Worm (Caenorhabditis elegans) whole organism, young adult: ENCODE data around the gene ver-4.

Source experiments
- C17E4.6 ChIP-seq: fragments of 200-800 bp; sonication (Bioruptor generic); IDR thresholded peaks from 2 replicates; pipeline ENCODE4 v1.3.6; 2022; ENCODE audit warnings: missing genetic modification reagents, missing genetic modification characterization, missing compliant biosample characterization
- K11D2.4 ChIP-seq: fragments of 200-800 bp; sonication (Bioruptor generic); IDR thresholded peaks from 2 replicates; pipeline ENCODE4 v1.3.6; 2022; ENCODE audit warnings: missing genetic modification reagents, missing genetic modification characterization, missing compliant biosample characterization
- T26A5.8 ChIP-seq: sonication (generic microtip); optimal IDR thresholded peaks from 2 replicates; lab custom pipeline; 2016; ENCODE audit warnings: missing genetic modification characterization, missing compliant biosample characterization
- Y53G8AR.9 ChIP-seq: fragments of 200-800 bp; sonication (Bioruptor generic); conservative IDR thresholded peaks from 2 replicates; pipeline ENCODE4 v1.3.6; 2022; ENCODE audit warnings: missing genetic modification reagents, missing genetic modification characterization, missing compliant biosample characterization
- Y67H2A.10 ChIP-seq: fragments of 200-800 bp; sonication (Bioruptor generic); conservative IDR thresholded peaks from 2 replicates; pipeline ENCODE4 v1.3.6; 2022; ENCODE audit warnings: missing genetic modification reagents, missing genetic modification characterization, missing compliant biosample characterization
- Y95B8A.8 ChIP-seq: fragments of 200-800 bp; sonication (Bioruptor generic); IDR thresholded peaks from 2 replicates; pipeline ENCODE4 v1.3.6; 2022; ENCODE audit warnings: missing genetic modification reagents, missing genetic modification characterization, missing compliant biosample characterization
- ZK185.1 ChIP-seq: sonication (generic microtip); optimal IDR thresholded peaks from 2 replicates; lab custom pipeline; 2016; ENCODE audit warnings: mild to moderate bottlenecking, missing genetic modification characterization, missing compliant biosample characterization; ENCODE audit not compliant: poor library complexity, severe bottlenecking
- akir-1 ChIP-seq: fragments of 200-800 bp; sonication (Bioruptor generic); optimal IDR thresholded peaks from 2 replicates; lab custom pipeline; 2018; ENCODE audit warnings: mild to moderate bottlenecking, missing genetic modification characterization, moderate library complexity, missing compliant biosample characterization
- ama-1 ChIP-seq, 3 experiments: fragments of 150-350 bp in 1 of 3; sonication (generic microtip) in 2 of 3; optimal IDR thresholded peaks; 2 replicates each; lab custom pipeline; 2014 to 2018; ENCODE audit warnings: missing biosample characterization in 2 of 3, missing genetic modification characterization in 2 of 3, missing genetic modification reagents in 2 of 3
- athp-1 ChIP-seq: sonication (generic microtip); optimal IDR thresholded peaks from 2 replicates; lab custom pipeline; 2017; ENCODE audit warnings: mild to moderate bottlenecking, missing genetic modification characterization, missing compliant biosample characterization
- bed-2 ChIP-seq: fragments of 200-800 bp; sonication (Bioruptor generic); IDR thresholded peaks from 2 replicates; pipeline ENCODE4 v1.3.6; 2022; ENCODE audit warnings: missing genetic modification reagents, missing genetic modification characterization, missing compliant biosample characterization
- ceh-27 ChIP-seq: fragments of 200-800 bp; sonication (Bioruptor generic); optimal IDR thresholded peaks from 2 replicates; lab custom pipeline; 2018; ENCODE audit warnings: mild to moderate bottlenecking, missing genetic modification characterization, moderate library complexity, missing compliant biosample characterization
- ceh-40 ChIP-seq: fragments of 200-800 bp; sonication (Bioruptor generic); IDR thresholded peaks from 2 replicates; pipeline ENCODE4 v1.3.6; 2022; ENCODE audit warnings: missing genetic modification characterization, missing compliant biosample characterization
- dox-1 ChIP-seq: fragments of 200-800 bp; sonication (Bioruptor generic); IDR thresholded peaks from 2 replicates; pipeline ENCODE4 v1.3.6; 2022; ENCODE audit warnings: missing genetic modification reagents, missing genetic modification characterization, missing compliant biosample characterization
- dpl-1 ChIP-seq: fragments of 150-350 bp; optimal IDR thresholded peaks from 2 replicates; lab custom pipeline; 2014; ENCODE audit warnings: missing biosample characterization, missing genetic modification reagents, missing genetic modification characterization
- ekl-4 ChIP-seq: fragments of 200-800 bp; sonication (Bioruptor generic); IDR thresholded peaks from 2 replicates; pipeline ENCODE4 v1.3.6; 2022; ENCODE audit warnings: missing genetic modification reagents, missing genetic modification characterization, missing compliant biosample characterization
- hmg-1.2 ChIP-seq: fragments of 200-800 bp; sonication (Bioruptor generic); IDR thresholded peaks from 2 replicates; pipeline ENCODE4 v1.3.6; 2022; ENCODE audit warnings: missing genetic modification reagents, missing genetic modification characterization, missing compliant biosample characterization
- hmg-20 ChIP-seq: fragments of 200-800 bp; sonication (Bioruptor generic); IDR thresholded peaks from 2 replicates; pipeline ENCODE4 v1.3.6; 2022; ENCODE audit warnings: missing genetic modification reagents, missing genetic modification characterization, missing compliant biosample characterization
- let-526 ChIP-seq: fragments of 200-800 bp; sonication (Bioruptor generic); IDR thresholded peaks from 2 replicates; pipeline ENCODE4 v1.3.6; 2022; ENCODE audit warnings: missing genetic modification reagents, missing genetic modification characterization, missing compliant biosample characterization
- lin-26 ChIP-seq: fragments of 200-800 bp; sonication (Bioruptor generic); IDR thresholded peaks from 2 replicates; pipeline ENCODE4 v1.3.6; 2022; ENCODE audit warnings: missing genetic modification reagents, missing genetic modification characterization, missing compliant biosample characterization
- madf-10 ChIP-seq: sonication (generic microtip); optimal IDR thresholded peaks from 2 replicates; lab custom pipeline; 2016; ENCODE audit warnings: mild to moderate bottlenecking, missing genetic modification characterization, missing compliant biosample characterization
- madf-3 ChIP-seq: fragments of 200-800 bp; sonication (Bioruptor generic); IDR thresholded peaks from 2 replicates; pipeline ENCODE4 v1.3.6; 2022; ENCODE audit warnings: missing genetic modification reagents, missing genetic modification characterization, missing compliant biosample characterization
- nhr-80 ChIP-seq: sonication (generic microtip); optimal IDR thresholded peaks from 2 replicates; lab custom pipeline; 2016; ENCODE audit warnings: missing genetic modification characterization, missing compliant biosample characterization
- rec-8 ChIP-seq, 2 experiments: sonication (generic microtip); optimal IDR thresholded peaks; 2 replicates each; lab custom pipeline; 2016; ENCODE audit warnings: mild to moderate bottlenecking in 2 of 2, missing genetic modification characterization in 2 of 2, missing genetic modification reagents in 2 of 2, missing genotype in 2 of 2, missing biosample characterization in 1 of 2, missing compliant biosample characterization in 1 of 2, moderate library complexity in 1 of 2
- sea-2 ChIP-seq: fragments of 200-800 bp; sonication (Bioruptor generic); IDR thresholded peaks from 2 replicates; pipeline ENCODE4 v1.3.6; 2022; ENCODE audit warnings: missing genetic modification characterization, missing compliant biosample characterization
- snpc-4 ChIP-seq, 5 experiments: fragments of 150-350 bp in 1 of 5; sonication (generic microtip) in 4 of 5; optimal IDR thresholded peaks; 2 replicates each; lab custom pipeline; 2014 to 2018; ENCODE audit warnings: missing genetic modification characterization in 5 of 5, missing biosample characterization in 3 of 5, antibody characterized with exemption in 2 of 5, mild to moderate bottlenecking in 2 of 5, missing compliant biosample characterization in 2 of 5, missing genotype in 2 of 5, moderate library complexity in 2 of 5, missing genetic modification reagents in 1 of 5
- zfh-2 ChIP-seq: fragments of 200-800 bp; sonication (Bioruptor generic); conservative IDR thresholded peaks from 2 replicates; pipeline ENCODE4 v1.3.6; 2022; ENCODE audit warnings: missing genetic modification reagents, missing genetic modification characterization, missing compliant biosample characterization
- ztf-3 ChIP-seq: fragments of 200-800 bp; sonication (Bioruptor generic); optimal IDR thresholded peaks from 2 replicates; lab custom pipeline; 2018; ENCODE audit warnings: mild to moderate bottlenecking, missing genetic modification characterization, missing compliant biosample characterization

Gene ver-4

DNA sequence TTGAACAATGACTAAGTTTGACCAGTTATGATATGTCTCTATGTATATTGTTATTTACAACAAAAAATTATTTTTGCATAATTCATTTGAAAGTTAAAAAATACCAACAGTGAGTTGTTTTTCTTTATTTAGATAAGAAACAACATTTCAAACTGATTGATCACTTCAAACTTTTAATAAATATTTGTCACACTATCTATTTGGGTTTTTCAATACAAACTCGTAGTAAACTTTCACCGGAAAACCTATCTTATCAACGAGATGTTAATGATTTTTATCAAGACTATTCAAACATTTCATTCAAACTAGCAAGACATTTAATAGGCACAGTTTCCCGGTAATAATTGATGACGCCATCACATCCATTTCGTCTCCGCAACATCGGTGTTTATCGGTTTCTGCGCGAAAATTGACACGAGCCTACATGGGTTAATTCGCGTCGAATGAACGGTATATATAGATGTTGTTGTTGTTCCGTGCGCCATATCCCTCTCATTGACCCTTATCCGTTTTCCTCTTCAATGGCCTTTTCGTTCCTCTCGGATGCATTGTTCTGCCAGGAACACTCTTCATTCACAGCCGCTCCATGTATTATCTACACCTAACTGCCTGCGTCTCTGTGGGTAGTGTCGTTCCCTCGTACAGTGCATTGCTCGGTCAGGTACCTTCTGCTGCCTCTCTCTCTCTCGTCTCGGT is 8.2 kb downstream of the ver-4 start:
- TF ChIP-seq nhr-80 (tag; lab: Kevin White, UChicago) (peak; percentile 47), ceh-27 (GFP tag; lab: Kevin White, UChicago) (no peak), ekl-4 (0 out of 2 replicates have a peak, but pooled peaks have one; percentile 39)

DNA sequence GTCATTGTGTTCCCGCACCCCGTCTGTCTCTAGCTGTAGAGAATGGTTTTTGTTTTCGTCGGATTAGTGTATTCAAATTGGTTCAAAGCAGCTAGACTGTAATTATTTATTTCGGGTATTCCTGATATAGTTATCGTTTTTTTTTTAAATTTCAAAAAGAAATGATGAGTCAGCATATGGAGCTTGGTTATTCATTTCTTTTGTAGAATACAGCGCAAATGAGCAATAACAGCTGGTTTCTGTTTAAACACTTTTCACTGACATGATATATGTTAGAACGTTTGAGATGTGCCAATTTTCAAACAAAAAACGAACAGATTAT is 8.7 kb downstream of the ver-4 start:
- TF ChIP-seq bed-2 (GFP tag; lab: Robert Waterston, UW), result no peak
- no peak for TF ChIP-seq nhr-80 (tag; lab: Kevin White, UChicago)
- no peak for TF ChIP-seq rec-8 (tag; optimal IDR thresholded peaks at IDR 0.05; lab: Kevin White, UChicago)

DNA sequence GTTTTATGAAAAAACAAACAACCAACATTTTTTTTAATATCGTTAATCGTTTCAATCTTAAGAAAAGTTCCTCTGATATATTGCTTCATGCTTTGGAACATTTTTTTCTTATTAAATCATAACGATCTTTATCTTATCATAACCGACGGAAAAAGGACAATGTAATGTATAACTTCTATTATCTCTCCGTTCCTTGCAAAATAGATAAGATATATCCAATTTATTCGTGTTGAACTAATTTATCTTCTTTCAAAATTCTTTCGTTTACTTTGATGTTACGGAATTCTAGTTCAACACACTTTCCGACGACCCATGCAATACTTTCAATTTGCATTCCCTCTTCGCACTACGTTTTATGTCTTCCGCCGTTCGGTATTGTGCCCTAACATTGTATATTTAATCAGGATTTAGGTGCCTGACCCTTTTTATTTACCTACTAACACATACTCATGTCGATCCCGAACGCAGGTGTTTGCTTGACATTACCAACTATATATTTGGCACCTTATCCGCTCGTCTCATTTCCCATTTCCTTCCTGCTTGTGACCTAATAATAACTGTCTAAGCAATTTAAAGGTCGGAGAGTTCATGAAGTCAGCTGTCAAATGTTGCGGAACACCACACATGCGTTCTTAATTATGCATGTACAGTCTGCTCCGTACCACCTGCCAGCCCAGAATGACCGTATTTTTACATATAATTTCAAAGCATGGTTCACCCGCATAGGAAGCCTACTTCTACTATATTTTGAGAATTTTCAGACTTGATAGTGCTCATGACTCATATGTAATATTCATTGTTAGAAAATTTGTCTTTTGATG is 9.4 kb downstream of the ver-4 start:
- no peak for TF ChIP-seq akir-1 (GFP tag; lab: Kevin White, UChicago)
- no peak for TF ChIP-seq ztf-3 (GFP tag; lab: Kevin White, UChicago)

DNA sequence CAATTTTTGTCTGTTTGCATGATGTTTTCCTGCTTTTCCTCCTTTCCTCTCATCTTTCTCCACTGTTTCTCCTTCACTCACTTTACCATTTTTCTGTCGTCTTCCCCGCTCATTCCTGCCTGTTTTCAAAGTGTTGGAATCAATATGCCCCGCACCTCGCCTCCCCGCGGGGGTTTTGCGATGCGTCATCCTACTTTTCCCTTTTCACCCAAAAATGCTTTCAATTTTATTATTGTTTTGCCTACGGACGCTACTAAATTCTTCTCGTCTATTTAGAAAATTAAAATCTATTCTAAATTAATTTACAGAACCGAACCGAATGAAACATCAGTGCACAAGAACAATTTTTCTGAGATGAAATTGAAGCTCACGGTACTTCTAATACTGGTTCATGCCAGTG is 10.0 kb downstream of the ver-4 start, which contains the start of gene ver-3:
Gene ver-3, plus strand, starts transcription at position 301 of the 400 bp plus-strand sequence.
- peak; percentile 10; the same call in 1 of the 2 replicates for TF ChIP-seq lin-26 (GFP tag; lab: Robert Waterston, UW)
- no peak for TF ChIP-seq ZK185.1 (tag; lab: Kevin White, UChicago)
- TF ChIP-seq athp-1 (tag; lab: Kevin White, UChicago), result no peak
- no peak for TF ChIP-seq Y95B8A.8
- TF ChIP-seq hmg-1.2, result no peak
- TF ChIP-seq Y53G8AR.9 (GFP tag; lab: Robert Waterston, UW), result no peak

DNA sequence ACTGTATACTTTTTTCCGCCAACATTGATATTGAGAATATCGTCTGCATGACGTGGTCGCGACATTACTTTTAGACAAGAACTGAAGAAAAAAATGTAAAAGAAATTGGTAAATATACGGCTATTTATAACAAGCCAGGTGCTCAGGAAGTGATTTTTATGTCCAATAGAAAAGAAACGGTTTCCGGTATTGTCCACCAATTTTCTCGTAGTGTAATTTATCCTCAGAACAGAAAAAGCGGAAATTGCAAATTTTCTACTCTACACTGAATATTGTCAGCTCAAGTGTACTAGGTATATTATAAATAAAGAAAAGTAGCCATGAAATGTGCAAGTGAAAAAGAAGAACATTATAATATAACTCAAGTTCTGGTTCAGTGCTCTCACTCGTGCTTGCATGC is 17.0 kb downstream of the ver-4 start, which contains the start of gene F59F3.6:
Gene F59F3.6, minus strand, starts transcription at position 101 of the 400 bp plus-strand sequence.
- no peak for TF ChIP-seq bed-2 (GFP tag; lab: Robert Waterston, UW)
- no peak for TF ChIP-seq nhr-80 (tag; lab: Kevin White, UChicago)
- TF ChIP-seq K11D2.4 (GFP tag; lab: Robert Waterston, UW), result no peak
- TF ChIP-seq madf-10 (tag; lab: Kevin White, UChicago), result no peak
- TF ChIP-seq zfh-2 (GFP tag; lab: Robert Waterston, UW), result no peak
- TF ChIP-seq let-526, result no peak
- no peak for TF ChIP-seq sea-2
- TF ChIP-seq dox-1 (GFP tag; lab: Robert Waterston, UW), result no peak
- no peak for TF ChIP-seq dpl-1
- TF ChIP-seq T26A5.8 (tag; lab: Kevin White, UChicago), result no peak
- TF ChIP-seq hmg-20 (GFP tag; lab: Robert Waterston, UW), result no peak
- no peak for TF ChIP-seq snpc-4 (GFP tag; optimal IDR thresholded peaks at IDR 0.05; lab: Kevin White, UChicago)
- no peak for TF ChIP-seq snpc-4 (tag; optimal IDR thresholded peaks at IDR 0.05; lab: Kevin White, UChicago)
- no peak for TF ChIP-seq C17E4.6 (GFP tag; lab: Robert Waterston, UW)
- TF ChIP-seq madf-3, result no peak
- TF ChIP-seq ama-1 (optimal IDR thresholded peaks at IDR 0.05; lab: Kevin White, UChicago), result no peak
- TF ChIP-seq ama-1 (GFP tag; optimal IDR thresholded peaks at IDR 0.05; lab: Kevin White, UChicago), result no peak
- no peak for TF ChIP-seq akir-1 (GFP tag; lab: Kevin White, UChicago)
- no peak for TF ChIP-seq ceh-40 (GFP tag; lab: Robert Waterston, UW)
- no peak for TF ChIP-seq ZK185.1 (tag; lab: Kevin White, UChicago)
- no peak for TF ChIP-seq Y67H2A.10 (GFP tag; lab: Robert Waterston, UW)
- no peak for TF ChIP-seq ceh-27 (GFP tag; lab: Kevin White, UChicago)
